Fruit fly (Drosophila melanogaster) whole organism, embryonic: ENCODE results near the gene CG2652.

Source experiments
- Atf6 ChIP-seq: fragments of 200-800 bp; sonication (Bioruptor generic); IDR thresholded peaks from 2 replicates; pipeline ENCODE4 v1.3.6; 2022; ENCODE audit warnings: missing biosample characterization, missing genetic modification characterization
- B-H2 ChIP-seq: fragments of 200-800 bp; sonication (Bioruptor generic); optimal IDR thresholded peaks from 2 replicates; lab custom pipeline; 2018; ENCODE audit warnings: missing biosample characterization, mild to moderate bottlenecking, missing genetic modification characterization
- CG10366 ChIP-seq: fragments of 200-800 bp; sonication (Bioruptor generic); IDR thresholded peaks from 2 replicates; pipeline ENCODE4 v1.3.6; 2022; ENCODE audit warnings: missing biosample characterization, missing genetic modification characterization
- CG12391 ChIP-seq: fragments of 200-800 bp; sonication (Bioruptor generic); optimal IDR thresholded peaks from 3 replicates; lab custom pipeline; 2018; ENCODE audit warnings: missing biosample characterization, mild to moderate bottlenecking, missing genetic modification characterization, moderate library complexity
- CG12659 ChIP-seq: fragments of 200-800 bp; sonication (Bioruptor generic); optimal IDR thresholded peaks from 3 replicates; lab custom pipeline; 2017; ENCODE audit warnings: mild to moderate bottlenecking, missing biosample characterization, missing genetic modification reagents, missing genetic modification characterization
- CG12942 ChIP-seq: fragments of 200-800 bp; sonication (Bioruptor generic); optimal IDR thresholded peaks from 3 replicates; lab custom pipeline; 2016; ENCODE audit warnings: missing biosample characterization, missing genetic modification characterization
- CG15011 ChIP-seq: fragments of 200-800 bp; sonication (Bioruptor generic); optimal IDR thresholded peaks from 3 replicates; lab custom pipeline; 2018; ENCODE audit warnings: missing biosample characterization, mild to moderate bottlenecking, missing genetic modification characterization
- CG15479 ChIP-seq: fragments of 200-800 bp; sonication (Bioruptor generic); optimal IDR thresholded peaks from 3 replicates; lab custom pipeline; 2019; ENCODE audit warnings: missing biosample characterization, mild to moderate bottlenecking, missing genetic modification characterization, moderate library complexity
- CG2120 ChIP-seq: fragments of 200-800 bp; sonication (Bioruptor generic); optimal IDR thresholded peaks from 3 replicates; lab custom pipeline; 2016; ENCODE audit warnings: missing biosample characterization, missing genetic modification characterization
- CG30020 ChIP-seq: fragments of 200-800 bp; optimal IDR thresholded peaks from 2 replicates; lab custom pipeline; 2019; ENCODE audit warnings: missing biosample characterization, mild to moderate bottlenecking, missing genetic modification characterization, moderate library complexity
- CG3065 ChIP-seq: fragments of 200-800 bp; sonication (Bioruptor generic); optimal IDR thresholded peaks from 2 replicates; lab custom pipeline; 2016; ENCODE audit warnings: missing biosample characterization, missing genetic modification characterization
- CG4328 ChIP-seq: fragments of 200-800 bp; sonication (Bioruptor generic); optimal IDR thresholded peaks from 3 replicates; lab custom pipeline; 2017; ENCODE audit warnings: missing biosample characterization, missing genetic modification reagents, missing genetic modification characterization
- CG5953 ChIP-seq: fragments of 200-800 bp; sonication (Bioruptor generic); IDR thresholded peaks from 2 replicates; pipeline ENCODE4 v1.3.6; 2022; ENCODE audit warnings: missing biosample characterization, missing genetic modification characterization
- CG6813 ChIP-seq: fragments of 200-800 bp; sonication (Bioruptor generic); optimal IDR thresholded peaks from 2 replicates; lab custom pipeline; 2017; ENCODE audit warnings: missing biosample characterization, missing genetic modification characterization, mild to moderate bottlenecking, moderate library complexity, missing genetic modification reagents
- CG7556 ChIP-seq: fragments of 200-800 bp; sonication (Bioruptor generic); optimal IDR thresholded peaks from 2 replicates; lab custom pipeline; 2017; ENCODE audit warnings: missing biosample characterization, mild to moderate bottlenecking, missing genetic modification characterization
- CG8290 ChIP-seq, 3 experiments: fragments of 200-800 bp; sonication (Bioruptor generic); optimal IDR thresholded peaks; 2 replicates each; lab custom pipeline; 2016 to 2019; ENCODE audit warnings: missing biosample characterization in 3 of 3, missing genetic modification characterization in 3 of 3, mild to moderate bottlenecking in 2 of 3, moderate library complexity in 1 of 3
- CG8924 ChIP-seq: fragments of 200-800 bp; optimal IDR thresholded peaks from 3 replicates; lab custom pipeline; 2019; ENCODE audit warnings: missing biosample characterization, mild to moderate bottlenecking, missing genetic modification characterization, moderate library complexity
- Dad ChIP-seq: fragments of 200-800 bp; sonication (Bioruptor generic); optimal IDR thresholded peaks from 3 replicates; lab custom pipeline; 2016; ENCODE audit warnings: missing biosample characterization, missing genetic modification characterization
- Dbx ChIP-seq: fragments of 200-800 bp; sonication (Bioruptor generic); IDR thresholded peaks from 3 replicates; pipeline ENCODE4 v1.3.6; 2022; ENCODE audit warnings: missing biosample characterization, missing genetic modification characterization
- Doc2 ChIP-seq: fragments of 200-800 bp; sonication (Bioruptor generic); IDR thresholded peaks from 2 replicates; pipeline ENCODE4 v1.3.6; 2022; ENCODE audit warnings: missing biosample characterization, missing genetic modification characterization
- Dp ChIP-seq: fragments of 200-800 bp; sonication (Bioruptor generic); optimal IDR thresholded peaks from 2 replicates; lab custom pipeline; 2018; ENCODE audit warnings: missing biosample characterization, mild to moderate bottlenecking, missing genetic modification characterization, moderate library complexity
- Ets97D ChIP-seq: fragments of 200-800 bp; sonication (Bioruptor generic); optimal IDR thresholded peaks from 3 replicates; lab custom pipeline; 2016; ENCODE audit warnings: missing biosample characterization, missing genetic modification characterization
- Jarid2 ChIP-seq: fragments of 200-800 bp; sonication (Bioruptor generic); optimal IDR thresholded peaks from 3 replicates; lab custom pipeline; 2017; ENCODE audit warnings: mild to moderate bottlenecking, missing biosample characterization, missing genetic modification reagents, missing genetic modification characterization
- MESR4 ChIP-seq: fragments of 200-800 bp; sonication (Bioruptor generic); optimal IDR thresholded peaks from 2 replicates; lab custom pipeline; 2018; ENCODE audit warnings: missing biosample characterization, mild to moderate bottlenecking, missing genetic modification characterization, moderate library complexity
- Med ChIP-seq: fragments of 200-800 bp; sonication (Bioruptor generic); peaks from one replicate; lab custom pipeline; 2016; ENCODE audit warnings: missing biosample characterization, missing genetic modification characterization, mild to moderate bottlenecking, inconsistent platforms, moderate library complexity
- Nf-YA ChIP-seq: fragments of 200-800 bp; sonication (Bioruptor generic); IDR thresholded peaks from 2 replicates; pipeline ENCODE4 v1.3.6; 2022; ENCODE audit warnings: missing biosample characterization, missing genetic modification characterization
- Sox102F ChIP-seq: fragments of 200-800 bp; sonication (Bioruptor generic); optimal IDR thresholded peaks from 2 replicates; lab custom pipeline; 2018; ENCODE audit warnings: missing biosample characterization, mild to moderate bottlenecking, missing genetic modification characterization, moderate library complexity
- Ssrp ChIP-seq: fragments of 200-800 bp; sonication (Bioruptor generic); optimal IDR thresholded peaks from 2 replicates; lab custom pipeline; 2018; ENCODE audit warnings: missing biosample characterization, mild to moderate bottlenecking, missing genetic modification characterization, moderate library complexity
- YL-1 ChIP-seq: fragments of 200-800 bp; sonication (Bioruptor generic); optimal IDR thresholded peaks from 3 replicates; lab custom pipeline; 2017; ENCODE audit warnings: missing biosample characterization, mild to moderate bottlenecking, missing genetic modification characterization
- ap ChIP-seq: fragments of 200-800 bp; sonication (Bioruptor generic); IDR thresholded peaks from 2 replicates; pipeline ENCODE4 v1.3.6; 2022; ENCODE audit warnings: missing biosample characterization, missing genetic modification characterization
- cad ChIP-seq: fragments of >200 bp; optimal IDR thresholded peaks from 2 replicates; lab custom pipeline; 2017; ENCODE audit warnings: missing biosample characterization, missing genetic modification characterization
- cas ChIP-seq: fragments of 200-800 bp; sonication (Bioruptor generic); IDR thresholded peaks from 2 replicates; pipeline ENCODE4 v1.3.6; 2022; ENCODE audit warnings: missing biosample characterization, missing genetic modification characterization
- cato ChIP-seq: fragments of 200-800 bp; sonication (Bioruptor generic); optimal IDR thresholded peaks from 2 replicates; lab custom pipeline; 2016; ENCODE audit warnings: missing biosample characterization, missing genetic modification characterization, borderline replicate concordance
- chn ChIP-seq: fragments of 200-800 bp; sonication (Bioruptor generic); optimal IDR thresholded peaks from 2 replicates; lab custom pipeline; 2016; ENCODE audit warnings: missing biosample characterization, missing genetic modification characterization
- dmrt99B ChIP-seq: fragments of 200-800 bp; sonication (Bioruptor generic); optimal IDR thresholded peaks from 2 replicates; lab custom pipeline; 2018; ENCODE audit warnings: missing biosample characterization, mild to moderate bottlenecking, missing genetic modification characterization, moderate library complexity
- ewg ChIP-seq: fragments of 200-800 bp; sonication (Bioruptor generic); optimal IDR thresholded peaks from 3 replicates; lab custom pipeline; 2017; ENCODE audit warnings: mild to moderate bottlenecking, missing biosample characterization, missing genetic modification reagents, missing genetic modification characterization
- fd3F ChIP-seq: fragments of 200-800 bp; sonication (Bioruptor generic); optimal IDR thresholded peaks from 2 replicates; lab custom pipeline; 2018; ENCODE audit warnings: missing biosample characterization, mild to moderate bottlenecking, missing genetic modification characterization, moderate library complexity
- hb ChIP-seq: fragments of 200-800 bp; sonication (Bioruptor generic); IDR thresholded peaks from 3 replicates; pipeline ENCODE4 v1.3.6; 2022; ENCODE audit warnings: missing biosample characterization, missing genetic modification characterization; ENCODE audit not compliant: partially characterized antibody
- her ChIP-seq: fragments of 200-800 bp; sonication (Bioruptor generic); optimal IDR thresholded peaks from 2 replicates; lab custom pipeline; 2016; ENCODE audit warnings: missing biosample characterization, missing genetic modification characterization
- jumu ChIP-seq: fragments of 200-800 bp; sonication (Bioruptor generic); optimal IDR thresholded peaks from 3 replicates; lab custom pipeline; 2016; ENCODE audit warnings: missing biosample characterization, missing genetic modification characterization
- klu ChIP-seq: fragments of 200-800 bp; sonication (Bioruptor generic); IDR thresholded peaks from 2 replicates; pipeline ENCODE4 v1.3.6; 2022; ENCODE audit warnings: missing biosample characterization, missing genetic modification characterization
- kni ChIP-seq: fragments of 200-800 bp; sonication (Bioruptor generic); optimal IDR thresholded peaks from 3 replicates; lab custom pipeline; 2017; ENCODE audit warnings: mild to moderate bottlenecking, missing biosample characterization, missing genetic modification reagents, missing genetic modification characterization
- pros ChIP-seq: fragments of 200-800 bp; sonication (Bioruptor generic); optimal IDR thresholded peaks from 3 replicates; lab custom pipeline; 2019; ENCODE audit warnings: missing biosample characterization, mild to moderate bottlenecking, missing genetic modification characterization, moderate library complexity
- repo ChIP-seq: fragments of 200-800 bp; sonication (Bioruptor generic); optimal IDR thresholded peaks from 2 replicates; lab custom pipeline; 2016; ENCODE audit warnings: missing biosample characterization, missing genetic modification characterization
- run ChIP-seq: fragments of 200-800 bp; sonication (Bioruptor generic); optimal IDR thresholded peaks from 3 replicates; lab custom pipeline; 2018; ENCODE audit warnings: missing biosample characterization, mild to moderate bottlenecking, missing genetic modification characterization
- schlank ChIP-seq: fragments of 200-800 bp; sonication (Bioruptor generic); optimal IDR thresholded peaks from 2 replicates; lab custom pipeline; 2018; ENCODE audit warnings: missing biosample characterization, mild to moderate bottlenecking, missing genetic modification characterization
- scrt ChIP-seq: fragments of 200-800 bp; sonication (Bioruptor generic); optimal IDR thresholded peaks from 2 replicates; lab custom pipeline; 2018; ENCODE audit warnings: missing biosample characterization, mild to moderate bottlenecking, missing genetic modification characterization, moderate library complexity
- sd ChIP-seq: fragments of 200-800 bp; sonication (Bioruptor generic); optimal IDR thresholded peaks from 3 replicates; lab custom pipeline; 2018; ENCODE audit warnings: missing biosample characterization, mild to moderate bottlenecking, missing genetic modification characterization, moderate library complexity
- shn ChIP-seq: fragments of 200-800 bp; sonication (Bioruptor generic); optimal IDR thresholded peaks from 3 replicates; lab custom pipeline; 2016; ENCODE audit warnings: missing biosample characterization, missing genetic modification characterization
- wdn ChIP-seq: fragments of 200-800 bp; sonication (Bioruptor generic); IDR thresholded peaks from 2 replicates; pipeline ENCODE4 v1.3.6; 2022; ENCODE audit warnings: missing biosample characterization, missing genetic modification characterization

CG2652 gene

DNA sequence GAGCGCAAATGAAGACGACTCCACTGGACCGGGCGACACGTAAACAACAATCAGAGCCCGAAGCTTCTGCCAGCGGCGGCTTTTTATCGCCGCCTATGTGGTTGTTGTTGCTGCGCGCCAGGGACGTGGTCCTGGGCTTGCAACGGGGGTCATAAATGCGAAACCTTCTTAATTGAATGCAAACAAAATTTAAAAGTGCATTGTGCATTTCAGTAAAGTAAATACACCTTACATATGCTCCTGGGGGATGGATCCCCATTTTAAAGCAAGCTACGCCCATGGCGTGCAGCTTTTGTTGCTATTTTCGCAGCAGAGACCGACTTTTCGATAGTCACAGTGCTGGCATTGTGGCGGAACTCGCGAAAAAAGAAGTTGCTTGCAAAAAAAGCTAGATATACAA, 21.0 kb upstream of the CG2652 start, which contains the start of gene Ugalt (continued):
- TF ChIP-seq CG4328 (GFP tag; lab: Kevin White, UChicago) (peak; percentile 100), repo (GFP tag; lab: Kevin White, UChicago) (peak; percentile 100), chn (peak; percentile 100), ap (GFP tag; lab: Robert Waterston, UW) (peak; percentile 100), Ssrp (tag; lab: Kevin White, UChicago) (peak; percentile 100), CG15479 (peak; percentile 72), cad (GFP tag; lab: Kevin White, UChicago) (no peak), CG6813 (GFP tag; lab: Kevin White, UChicago) (peak; percentile 100), CG3065 (peak; percentile 100), B-H2 (GFP tag; lab: Kevin White, UChicago) (peak; percentile 99), CG15011 (GFP tag; lab: Kevin White, UChicago) (peak; percentile 100), CG30020 (tag; lab: Kevin White, UChicago) (peak; percentile 94), Dp (peak; percentile 68), CG12659 (GFP tag; lab: Kevin White, UChicago) (peak; percentile 100), hb (no peak), CG12942 (GFP tag; lab: Kevin White, UChicago) (peak; percentile 100), Dad (GFP tag; lab: Kevin White, UChicago) (peak; percentile 100), cas (GFP tag; lab: Robert Waterston, UW) (peak; percentile 100), jumu (GFP tag; lab: Kevin White, UChicago) (peak; percentile 100), CG10366 (GFP tag; lab: Robert Waterston, UW) (peak; percentile 100), fd3F (GFP tag; lab: Kevin White, UChicago) (peak; percentile 100), YL-1 (GFP tag; lab: Kevin White, UChicago) (peak; percentile 100), run (tag; lab: Kevin White, UChicago) (peak; percentile 100), CG7556 (peak; percentile 100), schlank (tag; lab: Kevin White, UChicago) (peak; percentile 100), CG12391 (peak; percentile 100), CG8290 (GFP tag; optimal IDR thresholded peaks at IDR 0.05; lab: Kevin White, UChicago) (peak; percentile 100), CG8290 (tag; optimal IDR thresholded peaks at IDR 0.05; lab: Kevin White, UChicago) (peak; percentile 98 to 100), pros (GFP tag; lab: Kevin White, UChicago) (peak; percentile 95), shn (GFP tag; lab: Kevin White, UChicago) (peak; percentile 100), Ets97D (GFP tag; lab: Kevin White, UChicago) (peak; percentile 98), MESR4 (GFP tag; lab: Kevin White, UChicago) (peak; percentile 100), scrt (GFP tag; lab: Kevin White, UChicago) (peak; percentile 100), Atf6 (GFP tag; lab: Robert Waterston, UW) (peak; percentile 100), Med (GFP tag; lab: Kevin White, UChicago) (peak; percentile 100), CG5953 (GFP tag; lab: Robert Waterston, UW) (peak; percentile 100), wdn (GFP tag; lab: Robert Waterston, UW) (peak; percentile 100), CG8924 (peak; percentile 100), sd (tag; lab: Kevin White, UChicago) (peak; percentile 99), dmrt99B (tag; lab: Kevin White, UChicago) (peak; percentile 100), Jarid2 (GFP tag; lab: Kevin White, UChicago) (peak; percentile 100), Sox102F (GFP tag; lab: Kevin White, UChicago) (peak; percentile 100), Dbx (GFP tag; lab: Robert Waterston, UW) (peak; percentile 100), klu (GFP tag; lab: Robert Waterston, UW) (peak; percentile 100), her (GFP tag; lab: Kevin White, UChicago) (peak; percentile 99), CG2120 (peak; percentile 100), cato (GFP tag; lab: Kevin White, UChicago) (peak; percentile 100), Doc2 (GFP tag; lab: Robert Waterston, UW) (peak; percentile 100), kni (GFP tag; lab: Kevin White, UChicago) (peak; percentile 100), ewg (GFP tag; lab: Kevin White, UChicago) (peak; percentile 100), Nf-YA (peak; percentile 100)
